Worm (Caenorhabditis elegans) whole organism, late embryonic: ENCODE measurements around the gene F32G8.3.

Source experiments
- ama-1 ChIP-seq: fragments of 150-350 bp; optimal IDR thresholded peaks from 2 replicates; lab custom pipeline; 2014
- ceh-14 ChIP-seq: sonication (generic microtip); optimal IDR thresholded peaks from 2 replicates; lab custom pipeline; 2016; ENCODE audit warnings: missing genotype, missing genetic modification characterization, missing compliant biosample characterization
- ceh-34 ChIP-seq: sonication (generic microtip); optimal IDR thresholded peaks from 2 replicates; lab custom pipeline; 2016; ENCODE audit warnings: mild to moderate bottlenecking, missing genetic modification characterization, missing compliant biosample characterization
- che-1 ChIP-seq: sonication (generic microtip); optimal IDR thresholded peaks from 2 replicates; lab custom pipeline; 2016; ENCODE audit warnings: mild to moderate bottlenecking, missing genetic modification characterization, missing compliant biosample characterization
- dve-1 ChIP-seq: sonication (generic microtip); optimal IDR thresholded peaks from 2 replicates; lab custom pipeline; 2017; ENCODE audit warnings: antibody characterized with exemption, mild to moderate bottlenecking, missing genetic modification characterization, missing compliant biosample characterization
- fkh-10 ChIP-seq: fragments of 150-350 bp; optimal IDR thresholded peaks from 2 replicates; lab custom pipeline; 2014; ENCODE audit warnings: missing biosample characterization, missing genetic modification reagents, missing genetic modification characterization
- hlh-30 ChIP-seq: sonication (generic microtip); optimal IDR thresholded peaks from 2 replicates; lab custom pipeline; 2017; ENCODE audit warnings: antibody characterized with exemption, missing genetic modification characterization, missing compliant biosample characterization; ENCODE audit not compliant: insufficient read depth
- nhr-11 ChIP-seq: fragments of 150-350 bp; optimal IDR thresholded peaks from 2 replicates; lab custom pipeline; 2014; ENCODE audit warnings: missing biosample characterization, missing genetic modification characterization
- pag-3 ChIP-seq: sonication (generic microtip); optimal IDR thresholded peaks from 2 replicates; lab custom pipeline; 2016; ENCODE audit warnings: missing compliant biosample characterization, missing genetic modification characterization, borderline replicate concordance
- rnt-1 ChIP-seq: sonication (generic microtip); optimal IDR thresholded peaks from 2 replicates; lab custom pipeline; 2016; ENCODE audit warnings: missing genetic modification characterization, missing compliant biosample characterization
- ttx-3 ChIP-seq: sonication (generic microtip); optimal IDR thresholded peaks from 2 replicates; lab custom pipeline; 2016; ENCODE audit warnings: missing genetic modification reagents, missing genetic modification characterization, missing compliant biosample characterization

DNA sequence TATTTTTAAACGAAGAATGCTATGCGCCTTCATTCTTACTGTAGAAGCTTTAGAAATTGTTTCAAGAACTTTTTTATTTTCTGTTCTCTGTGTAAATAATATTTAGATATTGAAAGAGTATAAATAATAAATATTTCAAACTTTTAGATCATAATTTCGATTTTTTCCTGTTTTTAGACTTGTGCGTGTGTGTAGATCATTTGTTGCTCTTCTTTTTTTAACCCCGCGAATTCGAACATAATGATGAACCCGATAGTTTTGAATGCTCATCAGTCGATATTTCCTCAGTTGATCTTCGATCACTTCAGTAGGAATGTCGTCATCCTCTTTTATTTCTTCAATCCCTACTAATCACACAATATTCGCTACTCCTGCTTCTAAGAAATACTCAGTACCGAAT lies 42.1 kb upstream of the F32G8.3 start, which contains the start of gene T21C9.13:
- no peak for TF ChIP-seq ama-1
- no peak for TF ChIP-seq ceh-34 (tag; lab: Kevin White, UChicago)
- TF ChIP-seq fkh-10 (GFP tag; lab: Kevin White, UChicago): no peak
- no peak for TF ChIP-seq ttx-3 (tag; lab: Kevin White, UChicago)
- no peak for TF ChIP-seq nhr-11
- no peak for TF ChIP-seq pag-3
- no peak for TF ChIP-seq hlh-30 (tag; lab: Kevin White, UChicago)
- no peak for TF ChIP-seq rnt-1 (tag; lab: Kevin White, UChicago)
- no peak for TF ChIP-seq dve-1 (tag; lab: Kevin White, UChicago)
- no peak for TF ChIP-seq che-1 (tag; lab: Kevin White, UChicago)
- no peak for TF ChIP-seq ceh-14
